Worm (Caenorhabditis elegans) whole organism, young adult: Measurements from ENCODE around the gene C34E11.4.

ENCODE experiments used
- B0336.3 ChIP-seq: fragments of 200-800 bp; sonication (Bioruptor generic); IDR thresholded peaks from 2 replicates; pipeline ENCODE4 v1.3.6; 2022; ENCODE audit warnings: missing genetic modification characterization, missing compliant biosample characterization
- F49E8.2 ChIP-seq: sonication (generic microtip); optimal IDR thresholded peaks from 3 replicates; lab custom pipeline; 2017; ENCODE audit warnings: missing genetic modification characterization, mild to moderate bottlenecking, missing compliant biosample characterization, antibody characterized with exemption, moderate library complexity; ENCODE audit not compliant: insufficient read depth
- F52B5.7 ChIP-seq: sonication (generic microtip); optimal IDR thresholded peaks from 2 replicates; lab custom pipeline; 2016; ENCODE audit warnings: mild to moderate bottlenecking, missing genetic modification characterization, missing compliant biosample characterization
- F55B11.4 ChIP-seq: sonication (generic microtip); optimal IDR thresholded peaks from 2 replicates; lab custom pipeline; 2016; ENCODE audit warnings: missing compliant biosample characterization, missing genetic modification characterization, borderline replicate concordance; ENCODE audit not compliant: insufficient read depth
- K12H6.12 ChIP-seq: fragments of 200-800 bp; sonication (Bioruptor generic); optimal IDR thresholded peaks from 2 replicates; lab custom pipeline; 2018; ENCODE audit warnings: mild to moderate bottlenecking, missing genetic modification characterization, missing compliant biosample characterization
- T26A5.8 ChIP-seq: sonication (generic microtip); optimal IDR thresholded peaks from 2 replicates; lab custom pipeline; 2016; ENCODE audit warnings: missing genetic modification characterization, missing compliant biosample characterization
- Y56A3A.18 ChIP-seq: fragments of 200-800 bp; sonication (Bioruptor generic); IDR thresholded peaks from 2 replicates; pipeline ENCODE4 v1.3.6; 2022; ENCODE audit warnings: missing genetic modification reagents, missing genetic modification characterization, missing compliant biosample characterization
- Y67H2A.10 ChIP-seq: fragments of 200-800 bp; sonication (Bioruptor generic); conservative IDR thresholded peaks from 2 replicates; pipeline ENCODE4 v1.3.6; 2022; ENCODE audit warnings: missing genetic modification reagents, missing genetic modification characterization, missing compliant biosample characterization
- Y95B8A.8 ChIP-seq: fragments of 200-800 bp; sonication (Bioruptor generic); IDR thresholded peaks from 2 replicates; pipeline ENCODE4 v1.3.6; 2022; ENCODE audit warnings: missing genetic modification reagents, missing genetic modification characterization, missing compliant biosample characterization
- ZK185.1 ChIP-seq: sonication (generic microtip); optimal IDR thresholded peaks from 2 replicates; lab custom pipeline; 2016; ENCODE audit warnings: mild to moderate bottlenecking, missing genetic modification characterization, missing compliant biosample characterization; ENCODE audit not compliant: poor library complexity, severe bottlenecking
- atf-7 ChIP-seq: sonication (generic microtip); optimal IDR thresholded peaks from 2 replicates; lab custom pipeline; 2017; ENCODE audit warnings: mild to moderate bottlenecking, missing genetic modification characterization, missing compliant biosample characterization
- athp-1 ChIP-seq: sonication (generic microtip); optimal IDR thresholded peaks from 2 replicates; lab custom pipeline; 2017; ENCODE audit warnings: mild to moderate bottlenecking, missing genetic modification characterization, missing compliant biosample characterization
- cebp-1 ChIP-seq, 2 experiments: fragments of 200-800 bp in 1 of 2; sonication (Bioruptor generic) in 1 of 2; sonication (generic microtip) in 1 of 2; IDR thresholded peaks in 1 of 2; optimal IDR thresholded peaks in 1 of 2; 2 replicates each; pipeline versions ENCODE4 v1.3.6 to Lab custom; 2017 to 2022; ENCODE audit warnings: missing compliant biosample characterization in 2 of 2, missing genetic modification characterization in 2 of 2, mild to moderate bottlenecking in 1 of 2, missing genetic modification reagents in 1 of 2, moderate library complexity in 1 of 2
- ceh-27 ChIP-seq: fragments of 200-800 bp; sonication (Bioruptor generic); optimal IDR thresholded peaks from 2 replicates; lab custom pipeline; 2018; ENCODE audit warnings: mild to moderate bottlenecking, missing genetic modification characterization, moderate library complexity, missing compliant biosample characterization
- dox-1 ChIP-seq: fragments of 200-800 bp; sonication (Bioruptor generic); IDR thresholded peaks from 2 replicates; pipeline ENCODE4 v1.3.6; 2022; ENCODE audit warnings: missing genetic modification reagents, missing genetic modification characterization, missing compliant biosample characterization
- dpl-1 ChIP-seq: fragments of 150-350 bp; optimal IDR thresholded peaks from 2 replicates; lab custom pipeline; 2014; ENCODE audit warnings: missing biosample characterization, missing genetic modification reagents, missing genetic modification characterization
- egl-44 ChIP-seq: fragments of 200-800 bp; sonication (Bioruptor generic); IDR thresholded peaks from 2 replicates; pipeline ENCODE4 v1.3.6; 2022; ENCODE audit warnings: missing genetic modification reagents, missing genetic modification characterization, missing compliant biosample characterization
- gei-17 ChIP-seq: fragments of 200-800 bp; sonication (Bioruptor generic); optimal IDR thresholded peaks from 2 replicates; lab custom pipeline; 2018; ENCODE audit warnings: mild to moderate bottlenecking, missing genetic modification characterization, missing compliant biosample characterization
- hlh-26 ChIP-seq: fragments of 200-800 bp; sonication (Bioruptor generic); conservative IDR thresholded peaks from 2 replicates; pipeline ENCODE4 v1.3.6; 2022; ENCODE audit warnings: missing genetic modification reagents, missing genetic modification characterization, missing compliant biosample characterization
- hmg-1.2 ChIP-seq: fragments of 200-800 bp; sonication (Bioruptor generic); IDR thresholded peaks from 2 replicates; pipeline ENCODE4 v1.3.6; 2022; ENCODE audit warnings: missing genetic modification reagents, missing genetic modification characterization, missing compliant biosample characterization
- hsf-1 ChIP-seq: fragments of 200-800 bp; sonication (Bioruptor generic); IDR thresholded peaks from 2 replicates; pipeline ENCODE4 v1.3.6; 2022; ENCODE audit warnings: missing genetic modification reagents, missing genetic modification characterization, missing compliant biosample characterization
- let-526 ChIP-seq: fragments of 200-800 bp; sonication (Bioruptor generic); IDR thresholded peaks from 2 replicates; pipeline ENCODE4 v1.3.6; 2022; ENCODE audit warnings: missing genetic modification reagents, missing genetic modification characterization, missing compliant biosample characterization
- let-607 ChIP-seq, 2 experiments: fragments of 200-800 bp in 1 of 2; sonication (Bioruptor generic) in 1 of 2; sonication (generic microtip) in 1 of 2; optimal IDR thresholded peaks; 2 replicates each; lab custom pipeline; 2016 to 2018; ENCODE audit warnings: mild to moderate bottlenecking in 2 of 2, missing compliant biosample characterization in 2 of 2, missing genetic modification characterization in 2 of 2, moderate library complexity in 2 of 2, missing genotype in 1 of 2
- lin-26 ChIP-seq: fragments of 200-800 bp; sonication (Bioruptor generic); IDR thresholded peaks from 2 replicates; pipeline ENCODE4 v1.3.6; 2022; ENCODE audit warnings: missing genetic modification reagents, missing genetic modification characterization, missing compliant biosample characterization
- lin-35 ChIP-seq, 3 experiments: fragments of 150-350 bp in 2 of 3; sonication (generic microtip) in 1 of 3; optimal IDR thresholded peaks; 2 replicates each; lab custom pipeline; 2014 to 2018; ENCODE audit warnings: missing biosample characterization in 3 of 3, missing genetic modification characterization in 3 of 3, missing genetic modification reagents in 3 of 3
- lin-40 ChIP-seq: sonication (generic microtip); optimal IDR thresholded peaks from 2 replicates; lab custom pipeline; 2016; ENCODE audit warnings: missing genetic modification characterization, mild to moderate bottlenecking, missing compliant biosample characterization, missing genotype, missing genetic modification reagents
- lin-54 ChIP-seq: fragments of 200-800 bp; sonication (Bioruptor generic); optimal IDR thresholded peaks from 2 replicates; lab custom pipeline; 2018; ENCODE audit warnings: mild to moderate bottlenecking, missing genetic modification characterization, missing compliant biosample characterization
- madf-10 ChIP-seq: sonication (generic microtip); optimal IDR thresholded peaks from 2 replicates; lab custom pipeline; 2016; ENCODE audit warnings: mild to moderate bottlenecking, missing genetic modification characterization, missing compliant biosample characterization
- madf-8 ChIP-seq: fragments of 200-800 bp; sonication (Bioruptor generic); conservative IDR thresholded peaks from 2 replicates; pipeline ENCODE4 v1.3.6; 2022; ENCODE audit warnings: missing genetic modification reagents, missing genetic modification characterization, missing compliant biosample characterization
- mcd-1 ChIP-seq: fragments of 200-800 bp; sonication (Bioruptor generic); IDR thresholded peaks from 2 replicates; pipeline ENCODE4 v1.3.6; 2022; ENCODE audit warnings: missing genetic modification reagents, missing genetic modification characterization, missing compliant biosample characterization
- mel-28 ChIP-seq: sonication (generic microtip); optimal IDR thresholded peaks from 2 replicates; lab custom pipeline; 2016; ENCODE audit warnings: borderline replicate concordance, mild to moderate bottlenecking, missing genetic modification characterization, missing compliant biosample characterization
- nfya-1 ChIP-seq: sonication (generic microtip); optimal IDR thresholded peaks from 2 replicates; lab custom pipeline; 2017; ENCODE audit warnings: antibody characterized with exemption, missing compliant biosample characterization, missing genetic modification characterization, borderline replicate concordance; ENCODE audit not compliant: insufficient read depth
- nfyb-1 ChIP-seq: fragments of 200-800 bp; sonication (Bioruptor generic); IDR thresholded peaks from 2 replicates; pipeline ENCODE4 v1.3.6; 2022; ENCODE audit warnings: missing genetic modification reagents, missing genetic modification characterization, missing compliant biosample characterization
- nhr-179 ChIP-seq: sonication (generic microtip); optimal IDR thresholded peaks from 2 replicates; lab custom pipeline; 2016; ENCODE audit warnings: mild to moderate bottlenecking, missing genetic modification characterization, missing compliant biosample characterization
- nhr-27 ChIP-seq: fragments of 200-800 bp; sonication (Bioruptor generic); optimal IDR thresholded peaks from 2 replicates; lab custom pipeline; 2018; ENCODE audit warnings: mild to moderate bottlenecking, missing genetic modification characterization, moderate library complexity, missing compliant biosample characterization
- nhr-80 ChIP-seq: sonication (generic microtip); optimal IDR thresholded peaks from 2 replicates; lab custom pipeline; 2016; ENCODE audit warnings: missing genetic modification characterization, missing compliant biosample characterization
- rec-8 ChIP-seq, 2 experiments: sonication (generic microtip); optimal IDR thresholded peaks; 2 replicates each; lab custom pipeline; 2016; ENCODE audit warnings: mild to moderate bottlenecking in 2 of 2, missing genetic modification characterization in 2 of 2, missing genetic modification reagents in 2 of 2, missing genotype in 2 of 2, missing biosample characterization in 1 of 2, missing compliant biosample characterization in 1 of 2, moderate library complexity in 1 of 2
- snpc-3.4 ChIP-seq: sonication (generic microtip); optimal IDR thresholded peaks from 2 replicates; lab custom pipeline; 2017; ENCODE audit warnings: missing genetic modification characterization, mild to moderate bottlenecking, missing compliant biosample characterization, antibody characterized with exemption, moderate library complexity, missing genotype, missing genetic modification reagents
- snpc-4 ChIP-seq, 5 experiments: fragments of 150-350 bp in 1 of 5; sonication (generic microtip) in 4 of 5; optimal IDR thresholded peaks; 2 replicates each; lab custom pipeline; 2014 to 2018; ENCODE audit warnings: missing genetic modification characterization in 5 of 5, missing biosample characterization in 3 of 5, antibody characterized with exemption in 2 of 5, mild to moderate bottlenecking in 2 of 5, missing compliant biosample characterization in 2 of 5, missing genotype in 2 of 5, moderate library complexity in 2 of 5, missing genetic modification reagents in 1 of 5
- somi-1 ChIP-seq: fragments of 200-800 bp; sonication (Bioruptor generic); optimal IDR thresholded peaks from 2 replicates; lab custom pipeline; 2018; ENCODE audit warnings: mild to moderate bottlenecking, missing genetic modification characterization, missing compliant biosample characterization
- tbp1 ChIP-seq: fragments of 200-800 bp; sonication (Bioruptor generic); optimal IDR thresholded peaks from 2 replicates; lab custom pipeline; 2018; ENCODE audit warnings: mild to moderate bottlenecking, missing genetic modification characterization, missing compliant biosample characterization
- tlf-1 ChIP-seq: fragments of 200-800 bp; sonication (Bioruptor generic); optimal IDR thresholded peaks from 2 replicates; lab custom pipeline; 2018; ENCODE audit warnings: mild to moderate bottlenecking, missing genetic modification characterization, missing compliant biosample characterization
- zfh-2 ChIP-seq: fragments of 200-800 bp; sonication (Bioruptor generic); conservative IDR thresholded peaks from 2 replicates; pipeline ENCODE4 v1.3.6; 2022; ENCODE audit warnings: missing genetic modification reagents, missing genetic modification characterization, missing compliant biosample characterization
- ztf-18 ChIP-seq: sonication (generic microtip); optimal IDR thresholded peaks from 2 replicates; lab custom pipeline; 2016; ENCODE audit warnings: missing genotype, mild to moderate bottlenecking, missing genetic modification characterization, missing compliant biosample characterization
- ztf-3 ChIP-seq: fragments of 200-800 bp; sonication (Bioruptor generic); optimal IDR thresholded peaks from 2 replicates; lab custom pipeline; 2018; ENCODE audit warnings: mild to moderate bottlenecking, missing genetic modification characterization, missing compliant biosample characterization

The C34E11.4 gene

ce11 chrX:11798057-11798555 lies 5.9 kb upstream of the C34E11.4 start, which contains the start of gene rsd-3:
Gene rsd-3, plus strand, starts transcription at chrX:11798505.
- TF ChIP-seq mel-28 (tag; lab: Kevin White, UChicago) (no peak), nhr-179 (no peak), ztf-18 (peak; percentile 7), nfyb-1 (GFP tag; lab: Robert Waterston, UW) (no peak), B0336.3 (GFP tag; lab: Robert Waterston, UW) (0 out of 2 replicates have a peak, but pooled peaks have one; percentile 47), F55B11.4 (no peak), somi-1 (peak; percentile 2), nfya-1 (no peak), mcd-1 (GFP tag; lab: Robert Waterston, UW) (no peak; the same call in 1 of the 2 replicates), T26A5.8 (tag; lab: Kevin White, UChicago) (no peak), gei-17 (GFP tag; lab: Kevin White, UChicago) (peak; percentile 5), atf-7 (tag; lab: Kevin White, UChicago) (peak; percentile 16), K12H6.12 (tag; lab: Kevin White, UChicago) (no peak), Y56A3A.18 (GFP tag; lab: Robert Waterston, UW) (no peak), athp-1 (tag; lab: Kevin White, UChicago) (no peak), hsf-1 (GFP tag; lab: Robert Waterston, UW) (no peak), lin-40 (tag; lab: Kevin White, UChicago) (peak; percentile 75), lin-35 (GFP tag; optimal IDR thresholded peaks at IDR 0.05; lab: Kevin White, UChicago) (peak in 1 of 3 experiments; percentile 52), cebp-1 (GFP tag; IDR thresholded peaks at IDR 0.05; lab: Robert Waterston, UW) (no peak), cebp-1 (tag; optimal IDR thresholded peaks at IDR 0.05; lab: Kevin White, UChicago) (peak; percentile 71), snpc-3.4 (tag; lab: Kevin White, UChicago) (no peak), ZK185.1 (tag; lab: Kevin White, UChicago) (peak; percentile 17), let-526 (no peak), madf-8 (GFP tag; lab: Robert Waterston, UW) (no peak), snpc-4 (GFP tag; optimal IDR thresholded peaks at IDR 0.05; lab: Kevin White, UChicago) (no peak), snpc-4 (tag; optimal IDR thresholded peaks at IDR 0.05; lab: Kevin White, UChicago) (peak in 1 of 4 experiments; percentile 33), let-607 (tag; optimal IDR thresholded peaks at IDR 0.05; lab: Kevin White, UChicago) (peak; percentile 85 to 87), Y95B8A.8 (GFP tag; lab: Robert Waterston, UW) (no peak), lin-26 (GFP tag; lab: Robert Waterston, UW) (0 out of 2 replicates have a peak, but pooled peaks have one; percentile 46), Y67H2A.10 (no peak), dpl-1 (GFP tag; lab: Kevin White, UChicago) (no peak), nhr-80 (tag; lab: Kevin White, UChicago) (peak; percentile 78), lin-54 (GFP tag; lab: Kevin White, UChicago) (no peak), F49E8.2 (tag; lab: Kevin White, UChicago) (no peak), ztf-3 (no peak), tlf-1 (GFP tag; lab: Kevin White, UChicago) (no peak), madf-10 (tag; lab: Kevin White, UChicago) (peak; percentile 18), egl-44 (GFP tag; lab: Robert Waterston, UW) (no peak), rec-8 (tag; optimal IDR thresholded peaks at IDR 0.05; lab: Kevin White, UChicago) (no peak), dox-1 (GFP tag; lab: Robert Waterston, UW) (peak; percentile 69), zfh-2 (GFP tag; lab: Robert Waterston, UW) (peak; percentile 86), hmg-1.2 (GFP tag; lab: Robert Waterston, UW) (peak; percentile 90), F52B5.7 (tag; lab: Kevin White, UChicago) (no peak), ceh-27 (GFP tag; lab: Kevin White, UChicago) (peak; percentile 21), nhr-27 (tag; lab: Kevin White, UChicago) (no peak), tbp1 (peak; percentile 38), hlh-26 (GFP tag; lab: Robert Waterston, UW) (no peak)
